Fruit fly (Drosophila melanogaster): ENCODE results near the gene CG12017.

CG12017 gene

DNA sequence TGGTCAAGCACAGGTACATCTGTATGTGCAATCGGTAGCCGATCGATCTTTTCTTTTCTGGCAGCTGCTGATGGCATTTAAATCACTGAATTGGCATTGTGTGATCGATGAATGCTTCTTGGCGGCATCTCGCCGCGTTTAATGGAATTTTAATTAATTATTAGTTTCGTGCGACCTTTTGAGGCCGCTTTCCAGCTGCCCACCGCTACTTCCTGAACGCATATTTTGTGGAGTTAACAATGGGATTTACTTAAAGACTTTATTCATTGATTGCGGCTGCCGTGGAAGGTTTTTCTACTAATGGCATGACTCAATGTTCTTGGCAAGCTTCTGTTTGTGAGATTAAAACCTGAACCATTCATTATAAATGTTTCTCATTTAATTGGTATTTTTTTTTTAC is 18.4 kb upstream of the CG12017 start:
- TF ChIP-seq Myc (optimal IDR thresholded peaks at IDR 0.05) (no peak), ttk (optimal IDR thresholded peaks at IDR 0.05) (no peak)

DNA sequence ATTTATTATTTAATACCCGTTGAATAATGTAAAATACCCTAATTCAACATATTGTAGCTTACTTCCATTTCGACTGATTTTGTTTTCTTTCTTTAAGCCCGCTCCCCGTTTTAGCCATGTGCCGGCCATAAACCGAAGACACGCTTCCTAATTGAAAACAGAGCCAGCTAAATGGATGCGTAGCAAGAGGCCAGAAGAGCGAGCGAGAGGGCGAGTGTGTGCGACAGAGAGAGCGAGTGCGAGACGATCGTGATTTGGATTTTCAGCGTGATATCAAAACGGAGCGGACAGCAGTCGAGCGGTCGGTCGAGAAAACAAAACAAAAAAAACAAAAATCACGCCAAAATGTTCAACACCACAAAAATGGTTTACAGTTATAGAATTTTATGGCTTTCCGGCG is 13.7 kb upstream of the CG12017 start:
- TF ChIP-seq Sin3A (optimal IDR thresholded peaks at IDR 0.05), result no peak
- no peak for TF ChIP-seq insv (optimal IDR thresholded peaks at IDR 0.05)
- TF ChIP-seq ttk (optimal IDR thresholded peaks at IDR 0.05), result no peak
- no peak for TF ChIP-seq h (optimal IDR thresholded peaks at IDR 0.05)

DNA sequence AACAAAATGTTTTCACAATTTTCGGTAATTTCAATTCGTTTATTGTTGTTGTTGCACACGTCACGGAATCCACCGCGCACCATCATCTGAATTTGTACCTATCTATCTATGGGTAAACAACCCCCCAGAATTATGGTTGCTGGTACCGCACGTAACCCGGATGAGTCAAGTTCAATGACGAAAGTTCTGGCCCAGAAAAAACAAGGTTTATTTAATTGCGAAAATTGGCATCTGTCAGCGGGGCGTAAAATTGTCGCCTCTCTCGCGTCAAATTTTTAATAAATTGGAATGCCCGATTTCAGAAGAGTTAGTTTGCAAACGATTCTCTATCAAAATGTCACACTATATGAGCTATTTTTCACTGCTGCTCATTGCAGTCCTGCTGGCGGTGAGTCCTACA is 11.9 kb upstream of the CG12017 start, which contains the start of gene CG34265:
Gene CG34265, plus strand, starts transcription at position 301 of the 400 bp plus-strand sequence.
- no peak for TF ChIP-seq Sin3A (optimal IDR thresholded peaks at IDR 0.05)
- TF ChIP-seq h (optimal IDR thresholded peaks at IDR 0.05), result no peak
- no peak for TF ChIP-seq psq (optimal IDR thresholded peaks at IDR 0.05)
- TF ChIP-seq ttk (optimal IDR thresholded peaks at IDR 0.05), result no peak
- TF ChIP-seq Myc (optimal IDR thresholded peaks at IDR 0.05), result no peak
- no peak for TF ChIP-seq insv (optimal IDR thresholded peaks at IDR 0.05)

DNA sequence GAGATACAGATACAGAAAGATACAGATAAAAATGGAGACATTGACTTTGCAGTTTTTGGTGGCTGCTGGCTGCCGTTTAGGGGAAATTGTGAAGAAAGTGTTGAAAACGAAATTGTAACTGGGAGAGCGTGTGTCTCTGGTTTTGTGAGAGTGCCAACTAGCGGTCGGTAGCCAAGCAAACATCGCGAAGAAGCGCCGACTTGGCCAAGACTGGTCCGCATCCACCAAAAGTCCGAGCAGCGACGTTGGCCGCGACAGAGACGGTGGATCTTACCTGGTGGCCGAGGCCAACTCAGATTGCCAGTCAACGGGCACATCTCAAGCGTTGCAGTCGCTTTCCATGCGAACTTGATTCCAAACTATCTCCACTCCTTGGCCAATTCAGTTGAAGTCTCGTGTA is 9.3 kb upstream of the CG12017 start, which contains the start of gene CG14960:
Gene CG14960, plus strand, starts transcription at position 301 of the 400 bp plus-strand sequence.
- TF ChIP-seq insv (optimal IDR thresholded peaks at IDR 0.05), result no peak

DNA sequence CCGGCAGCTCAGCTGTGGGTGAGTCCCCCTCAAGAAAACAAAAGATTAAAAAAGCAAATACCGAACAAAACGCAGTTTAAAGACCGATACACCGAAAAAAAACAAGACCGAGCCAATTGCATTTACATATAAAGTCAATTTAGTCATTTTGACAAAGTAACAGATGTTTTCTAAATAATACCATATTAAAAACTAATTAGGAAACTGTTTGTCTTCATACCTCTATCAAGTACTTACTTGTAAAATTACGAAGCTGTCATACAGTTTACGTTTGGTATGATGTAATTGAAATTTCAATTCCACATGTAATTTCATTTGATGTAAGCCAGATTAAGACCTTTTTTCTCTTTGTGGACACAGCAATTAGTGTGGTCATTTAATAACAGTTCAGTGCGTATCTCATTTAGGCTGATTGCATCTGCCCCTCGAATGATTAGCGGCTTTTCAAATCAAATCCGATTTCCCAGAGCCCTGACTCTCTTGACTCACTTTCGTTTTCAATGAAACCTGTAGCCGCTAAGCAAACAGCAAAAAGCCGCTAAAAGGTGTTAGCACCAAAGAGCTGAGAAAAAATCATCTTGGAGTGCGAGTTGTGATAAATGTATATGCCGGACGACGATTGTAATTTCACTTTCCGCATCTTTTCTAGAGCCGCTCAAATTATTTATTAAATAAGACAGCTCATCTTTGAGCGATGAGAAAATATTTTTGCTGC is 5.4 kb upstream of the CG12017 start:
- no peak for TF ChIP-seq h (optimal IDR thresholded peaks at IDR 0.05)
- no peak for TF ChIP-seq Myc (optimal IDR thresholded peaks at IDR 0.05)
- no peak for TF ChIP-seq insv (optimal IDR thresholded peaks at IDR 0.05)
- TF ChIP-seq Sin3A (optimal IDR thresholded peaks at IDR 0.05), result no peak
- TF ChIP-seq psq (optimal IDR thresholded peaks at IDR 0.05), result no peak
- no peak for TF ChIP-seq ttk (optimal IDR thresholded peaks at IDR 0.05)

DNA sequence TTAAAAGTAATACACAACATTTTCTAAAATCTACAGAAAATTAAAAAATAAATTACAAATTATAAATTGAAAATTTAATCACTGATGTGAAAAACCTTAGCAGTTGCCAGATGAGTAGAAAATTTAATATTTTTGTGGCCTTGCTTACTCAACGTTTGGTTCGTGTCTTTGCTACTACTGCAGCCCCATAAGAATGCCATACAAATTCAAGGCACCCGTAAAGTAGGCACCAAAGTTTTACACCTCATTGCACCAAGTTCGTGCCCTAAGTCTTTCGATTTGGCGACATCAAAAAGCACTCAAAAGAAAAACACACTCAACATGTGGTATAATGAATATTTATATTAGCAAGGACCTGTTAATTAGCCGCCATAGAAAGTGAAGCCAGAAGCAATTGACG is 3.1 kb upstream of the CG12017 start:
- TF ChIP-seq insv (optimal IDR thresholded peaks at IDR 0.05), result no peak
- no peak for TF ChIP-seq ttk (optimal IDR thresholded peaks at IDR 0.05)
- no peak for TF ChIP-seq Sin3A (optimal IDR thresholded peaks at IDR 0.05)
- TF ChIP-seq Myc (optimal IDR thresholded peaks at IDR 0.05), result no peak
- no peak for TF ChIP-seq h (optimal IDR thresholded peaks at IDR 0.05)
- TF ChIP-seq psq (optimal IDR thresholded peaks at IDR 0.05), result no peak

DNA sequence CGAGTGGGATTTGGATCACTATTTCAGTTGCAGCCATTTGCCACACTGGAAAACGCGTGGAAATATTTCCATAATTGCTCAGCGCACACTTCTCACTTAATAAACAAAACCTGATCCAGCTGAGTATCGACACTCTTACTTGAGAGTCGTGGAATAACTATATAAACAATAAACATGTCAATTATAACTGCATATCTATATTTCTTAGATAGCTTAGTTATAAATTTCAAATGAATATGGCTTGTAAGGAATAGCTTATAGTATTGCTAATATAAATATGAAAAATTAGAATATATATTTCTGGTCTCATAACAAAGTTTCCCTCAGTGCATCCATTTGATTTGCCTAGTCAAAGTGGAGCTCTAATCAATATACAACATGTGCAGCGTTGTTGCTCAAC is 3.2 kb downstream of the CG12017 start:
- TF ChIP-seq psq (optimal IDR thresholded peaks at IDR 0.05), result no peak
- no peak for TF ChIP-seq insv (optimal IDR thresholded peaks at IDR 0.05)
- no peak for TF ChIP-seq h (optimal IDR thresholded peaks at IDR 0.05)
- TF ChIP-seq Myc (optimal IDR thresholded peaks at IDR 0.05), result no peak
- TF ChIP-seq Sin3A (optimal IDR thresholded peaks at IDR 0.05), result no peak

DNA sequence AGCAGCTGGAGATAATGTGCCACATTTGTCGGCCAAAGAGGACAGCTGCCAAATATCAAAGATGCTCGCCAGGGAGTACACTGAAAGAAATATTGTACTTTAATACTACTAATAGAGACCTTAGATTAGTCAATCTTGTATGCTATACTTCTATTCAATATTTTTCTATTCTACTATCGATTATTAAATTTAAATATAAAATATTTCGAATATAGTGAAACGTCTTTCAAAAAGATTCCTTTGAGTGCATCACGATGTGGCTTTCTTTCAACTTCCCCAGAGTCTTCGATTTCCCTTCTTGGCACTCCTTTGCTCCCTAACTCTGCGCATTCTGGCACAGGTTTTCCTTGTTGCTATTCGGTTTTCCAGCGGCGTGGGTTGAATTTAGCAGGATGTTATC is 4.9 kb downstream of the CG12017 start:
- no peak for TF ChIP-seq insv (optimal IDR thresholded peaks at IDR 0.05)
- TF ChIP-seq ttk (optimal IDR thresholded peaks at IDR 0.05), result no peak
- TF ChIP-seq Sin3A (optimal IDR thresholded peaks at IDR 0.05), result no peak
- no peak for TF ChIP-seq Myc (optimal IDR thresholded peaks at IDR 0.05)
- TF ChIP-seq psq (optimal IDR thresholded peaks at IDR 0.05), result no peak
- no peak for TF ChIP-seq h (optimal IDR thresholded peaks at IDR 0.05)

DNA sequence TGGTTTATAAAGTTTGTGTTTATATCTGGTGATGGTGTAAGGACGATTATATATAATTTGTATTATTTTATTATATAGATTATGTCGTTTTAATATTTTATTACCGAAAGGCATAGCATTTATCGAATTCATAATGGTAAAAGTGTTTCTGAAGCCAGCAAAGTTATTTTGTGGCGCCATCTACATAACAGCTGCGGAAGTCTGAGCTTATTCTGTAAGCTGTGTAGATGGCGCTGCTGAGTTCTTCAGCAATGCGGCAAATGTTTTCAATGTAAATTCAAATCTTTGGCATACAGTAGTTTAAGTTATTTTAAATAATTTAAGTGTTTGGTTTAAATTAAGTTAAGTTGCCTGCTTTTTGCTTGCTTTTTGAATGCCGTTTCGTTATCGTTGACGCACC is 8.4 kb downstream of the CG12017 start:
- TF ChIP-seq ttk (optimal IDR thresholded peaks at IDR 0.05) (no peak), insv (optimal IDR thresholded peaks at IDR 0.05) (no peak), Myc (optimal IDR thresholded peaks at IDR 0.05) (no peak), Sin3A (optimal IDR thresholded peaks at IDR 0.05) (no peak), h (optimal IDR thresholded peaks at IDR 0.05) (no peak), psq (optimal IDR thresholded peaks at IDR 0.05) (no peak)

DNA sequence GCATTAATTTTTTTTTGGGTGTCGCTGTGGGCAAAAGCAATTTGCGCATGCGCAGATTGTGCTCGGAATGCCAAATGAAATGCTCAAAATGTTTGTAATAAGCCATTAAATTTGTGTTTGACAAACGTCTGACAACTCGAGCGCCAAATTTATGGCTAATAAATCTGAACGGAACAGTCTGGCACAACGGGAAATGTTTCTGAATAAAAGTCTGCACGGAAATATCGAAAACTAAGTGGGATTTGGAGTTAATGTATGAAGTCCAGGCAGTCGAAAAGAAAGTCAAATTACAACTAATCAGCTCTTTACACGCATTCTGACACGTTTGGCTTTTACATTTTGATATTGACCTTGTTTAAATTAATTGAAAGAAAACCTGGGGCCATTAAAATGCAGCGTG is 11.1 kb downstream of the CG12017 start, which contains the start of gene CG12009:
Gene CG12009, plus strand, starts transcription at position 301 of the 400 bp plus-strand sequence.
- no peak for TF ChIP-seq h (optimal IDR thresholded peaks at IDR 0.05)
- TF ChIP-seq Myc (optimal IDR thresholded peaks at IDR 0.05), result no peak
- TF ChIP-seq ttk (optimal IDR thresholded peaks at IDR 0.05), result no peak
- no peak for TF ChIP-seq psq (optimal IDR thresholded peaks at IDR 0.05)
- no peak for TF ChIP-seq Sin3A (optimal IDR thresholded peaks at IDR 0.05)
- TF ChIP-seq insv (optimal IDR thresholded peaks at IDR 0.05), result no peak

DNA sequence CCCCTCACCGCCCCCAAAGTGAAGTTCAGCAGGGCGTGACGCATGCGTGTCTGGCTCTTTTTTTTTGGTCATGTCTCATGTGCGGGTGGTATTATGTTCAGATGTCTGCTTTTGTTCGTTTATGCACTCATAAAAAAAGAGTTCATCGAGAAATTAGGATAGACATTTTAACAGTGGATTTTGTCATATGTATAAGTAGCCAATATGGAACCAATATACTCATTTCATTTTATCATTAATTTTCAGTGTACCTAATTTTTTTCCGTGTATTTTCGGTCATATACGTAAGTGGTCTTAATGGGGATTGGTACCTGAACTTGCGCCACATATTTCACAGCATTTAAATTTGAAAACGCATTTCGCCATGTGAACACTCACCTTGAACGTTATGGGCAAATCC is 20.3 kb downstream of the CG12017 start:
- no peak for TF ChIP-seq insv (optimal IDR thresholded peaks at IDR 0.05)
- TF ChIP-seq Sin3A (optimal IDR thresholded peaks at IDR 0.05), result no peak
- TF ChIP-seq ttk (optimal IDR thresholded peaks at IDR 0.05), result no peak
- no peak for TF ChIP-seq psq (optimal IDR thresholded peaks at IDR 0.05)
- no peak for TF ChIP-seq h (optimal IDR thresholded peaks at IDR 0.05)
- no peak for TF ChIP-seq Myc (optimal IDR thresholded peaks at IDR 0.05)

DNA sequence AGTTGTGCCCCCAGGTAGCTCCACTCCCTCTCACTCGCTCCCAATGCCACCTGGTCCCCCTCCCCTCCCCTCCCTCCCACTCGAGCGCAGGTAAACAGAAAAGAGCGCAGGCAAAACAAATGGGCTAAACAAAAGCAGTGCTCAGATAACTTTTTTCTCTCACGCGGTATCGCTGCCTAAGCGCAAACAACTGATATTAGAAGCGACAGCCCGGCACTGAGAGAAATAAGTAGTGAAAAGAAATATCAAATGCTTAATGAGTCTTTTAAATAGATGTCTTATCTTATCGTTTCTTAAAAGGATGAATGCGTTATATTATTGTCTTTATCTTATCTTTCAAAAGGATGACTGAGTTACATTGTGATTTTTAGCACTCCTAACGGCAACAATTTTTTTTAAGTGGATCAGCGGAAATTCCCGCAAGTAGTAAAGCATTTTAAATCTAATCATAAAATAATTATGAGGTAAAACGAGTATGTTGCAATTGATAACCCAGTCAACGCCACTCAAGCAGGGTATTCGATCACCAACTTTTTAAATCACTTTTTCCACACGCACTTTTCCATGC is 21.2 kb downstream of the CG12017 start:
- no peak for TF ChIP-seq insv (optimal IDR thresholded peaks at IDR 0.05)
- no peak for TF ChIP-seq ttk (optimal IDR thresholded peaks at IDR 0.05)

DNA sequence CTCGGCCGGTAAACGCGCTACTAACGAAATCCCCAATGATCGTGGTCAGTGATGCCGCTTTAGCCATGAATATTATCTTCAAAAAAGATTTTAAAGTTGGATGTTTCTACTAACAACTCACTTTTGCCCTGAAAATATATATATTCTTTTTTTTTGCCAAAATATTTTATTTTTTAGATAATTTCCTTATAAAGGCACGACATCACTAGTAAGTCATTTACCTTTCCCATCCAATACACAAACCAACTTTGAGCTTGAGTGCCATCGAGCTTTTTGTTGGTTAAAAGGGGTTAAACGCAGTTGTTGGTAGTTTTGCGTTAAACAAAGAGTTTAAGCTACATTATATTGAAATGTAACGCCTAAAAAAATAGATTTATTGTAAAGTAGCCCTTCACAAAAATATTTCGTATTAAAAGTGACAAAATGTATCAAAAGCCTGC is 23.1 kb downstream of the CG12017 start, which contains the start of gene CG14968:
Gene CG14968, minus strand, starts transcription at position 26 of the 440 bp plus-strand sequence.
- no peak for TF ChIP-seq insv (optimal IDR thresholded peaks at IDR 0.05)
- TF ChIP-seq Sin3A (optimal IDR thresholded peaks at IDR 0.05), result no peak
- TF ChIP-seq ttk (optimal IDR thresholded peaks at IDR 0.05), result no peak
- TF ChIP-seq Myc (optimal IDR thresholded peaks at IDR 0.05), result no peak
- no peak for TF ChIP-seq psq (optimal IDR thresholded peaks at IDR 0.05)
- TF ChIP-seq h (optimal IDR thresholded peaks at IDR 0.05), result no peak

Data from Kc167 (cell line).